Worm (Caenorhabditis elegans) whole organism, late embryonic: Measurements from ENCODE around the gene ZC395.4.

ENCODE experiments used
- T23F11.4 ChIP-seq: fragments of 200-800 bp; sonication (Bioruptor generic); optimal IDR thresholded peaks from 2 replicates; lab custom pipeline; 2018; ENCODE audit warnings: mild to moderate bottlenecking, missing genetic modification characterization, missing compliant biosample characterization
- ceh-34 ChIP-seq: sonication (generic microtip); optimal IDR thresholded peaks from 2 replicates; lab custom pipeline; 2016; ENCODE audit warnings: mild to moderate bottlenecking, missing genetic modification characterization, missing compliant biosample characterization
- hlh-8 ChIP-seq: sonication (generic microtip); optimal IDR thresholded peaks from 2 replicates; lab custom pipeline; 2016; ENCODE audit warnings: missing genotype, missing genetic modification characterization, missing compliant biosample characterization
- madf-2 ChIP-seq: sonication (generic microtip); optimal IDR thresholded peaks from 2 replicates; lab custom pipeline; 2017; ENCODE audit warnings: missing genetic modification characterization, missing compliant biosample characterization
- tbx-2 ChIP-seq: sonication (generic microtip); optimal IDR thresholded peaks from 2 replicates; lab custom pipeline; 2016; ENCODE audit warnings: missing genetic modification characterization, missing compliant biosample characterization
- zip-5 ChIP-seq: sonication (generic microtip); optimal IDR thresholded peaks from 2 replicates; lab custom pipeline; 2016; ENCODE audit warnings: missing genetic modification characterization, missing compliant biosample characterization

- TF ChIP-seq tbx-2 (tag; lab: Kevin White, UChicago): no peak
- no peak for TF ChIP-seq T23F11.4 (GFP tag; lab: Kevin White, UChicago)
- no peak for TF ChIP-seq hlh-8 (tag; lab: Kevin White, UChicago)
- TF ChIP-seq ceh-34 (tag; lab: Kevin White, UChicago): no peak
- TF ChIP-seq madf-2 (tag; lab: Kevin White, UChicago): no peak
- no peak for TF ChIP-seq zip-5 (tag; lab: Kevin White, UChicago)
Measured at ce11 chrIII:5241854-5242253, 28.1 kb upstream of the ZC395.4 start.
